Worm (Caenorhabditis elegans) whole organism, L2 larva: ENCODE measurements around the gene dhs-24.
A peak's percentile ranks its signal among the peaks of the same experiment; 100 is the strongest.

Source experiments
- C34F6.9 ChIP-seq: fragments of 150-350 bp; optimal IDR thresholded peaks from 2 replicates; lab custom pipeline; 2014; ENCODE audit warnings: missing biosample characterization, missing genetic modification characterization
- F13H6.1 ChIP-seq: sonication (generic microtip); optimal IDR thresholded peaks from 2 replicates; lab custom pipeline; 2016; ENCODE audit warnings: missing genetic modification characterization, missing compliant biosample characterization
- R02D3.7 ChIP-seq: fragments of 150-350 bp; optimal IDR thresholded peaks from 2 replicates; lab custom pipeline; 2014; ENCODE audit warnings: missing biosample characterization, missing genetic modification characterization
- Y55F3AM.14 ChIP-seq: fragments of 200-800 bp; sonication (Bioruptor generic); optimal IDR thresholded peaks from 2 replicates; lab custom pipeline; 2018; ENCODE audit warnings: mild to moderate bottlenecking, missing genetic modification characterization, missing compliant biosample characterization
- ZK546.5 ChIP-seq: sonication (generic microtip); optimal IDR thresholded peaks from 2 replicates; lab custom pipeline; 2017; ENCODE audit warnings: missing biosample characterization, missing genetic modification characterization
- alr-1 ChIP-seq: fragments of 150-350 bp; optimal IDR thresholded peaks from 2 replicates; lab custom pipeline; 2014; ENCODE audit warnings: missing biosample characterization, missing genetic modification characterization
- ama-1 ChIP-seq: fragments of 150-350 bp; optimal IDR thresholded peaks from 2 replicates; lab custom pipeline; 2018; ENCODE audit warnings: inconsistent platforms
- blmp-1 ChIP-seq: sonication (generic microtip); optimal IDR thresholded peaks from 2 replicates; lab custom pipeline; 2017; ENCODE audit warnings: missing genetic modification characterization, mild to moderate bottlenecking, missing compliant biosample characterization, antibody characterized with exemption, moderate library complexity; ENCODE audit not compliant: insufficient read depth
- crh-2 ChIP-seq: sonication (generic microtip); optimal IDR thresholded peaks from 2 replicates; lab custom pipeline; 2017; ENCODE audit warnings: missing biosample characterization, missing genetic modification characterization
- dmd-4 ChIP-seq: sonication (generic microtip); optimal IDR thresholded peaks from 2 replicates; lab custom pipeline; 2017; ENCODE audit warnings: missing biosample characterization, missing genetic modification characterization
- egl-27 ChIP-seq: sonication (generic microtip); optimal IDR thresholded peaks from 3 replicates; lab custom pipeline; 2017; ENCODE audit warnings: missing biosample characterization, missing genetic modification reagents, missing genetic modification characterization
- elt-1 ChIP-seq: fragments of 150-350 bp; optimal IDR thresholded peaks from 2 replicates; lab custom pipeline; 2014; ENCODE audit warnings: missing biosample characterization, missing genetic modification characterization
- elt-3 ChIP-seq: sonication (generic microtip); optimal IDR thresholded peaks from 2 replicates; lab custom pipeline; 2017; ENCODE audit warnings: missing biosample characterization, missing genetic modification characterization
- fos-1 ChIP-seq: fragments of 150-350 bp; optimal IDR thresholded peaks from 2 replicates; lab custom pipeline; 2014; ENCODE audit warnings: missing biosample characterization, missing genetic modification characterization
- gmeb-1 ChIP-seq: fragments of 150-350 bp; optimal IDR thresholded peaks from 2 replicates; lab custom pipeline; 2014; ENCODE audit warnings: missing biosample characterization, missing genetic modification characterization
- lin-11 ChIP-seq: fragments of 150-350 bp; sonication (generic microtip); optimal IDR thresholded peaks from 2 replicates; lab custom pipeline; 2014; ENCODE audit warnings: missing biosample characterization, missing genetic modification characterization, inconsistent platforms, mixed read lengths
- lin-13 ChIP-seq: fragments of 150-350 bp; optimal IDR thresholded peaks from 2 replicates; lab custom pipeline; 2014; ENCODE audit warnings: missing biosample characterization, missing genetic modification reagents, missing genetic modification characterization
- lin-39 ChIP-seq: fragments of 150-350 bp; optimal IDR thresholded peaks from 2 replicates; lab custom pipeline; 2014; ENCODE audit warnings: missing biosample characterization, missing genetic modification reagents, missing genetic modification characterization
- lsy-2 ChIP-seq, 2 experiments: fragments of 150-350 bp in 1 of 2; sonication (generic microtip) in 1 of 2; optimal IDR thresholded peaks; 2 replicates each; lab custom pipeline; 2014 to 2017; ENCODE audit warnings: missing biosample characterization in 2 of 2, missing genetic modification characterization in 2 of 2
- mab-5 ChIP-seq: fragments of 150-350 bp; optimal IDR thresholded peaks from 2 replicates; lab custom pipeline; 2014; ENCODE audit warnings: missing biosample characterization, missing genetic modification characterization
- mbf-1 ChIP-seq: sonication (generic microtip); optimal IDR thresholded peaks from 2 replicates; lab custom pipeline; 2017; ENCODE audit warnings: missing biosample characterization, missing genetic modification characterization
- mdl-1 ChIP-seq, 2 experiments: fragments of 150-350 bp in 1 of 2; sonication (generic microtip) in 1 of 2; optimal IDR thresholded peaks; 2 replicates each; lab custom pipeline; 2017; ENCODE audit warnings: missing biosample characterization in 2 of 2, missing genetic modification characterization in 2 of 2
- nhr-10 ChIP-seq: sonication (generic microtip); optimal IDR thresholded peaks from 2 replicates; lab custom pipeline; 2017; ENCODE audit warnings: missing biosample characterization, missing genetic modification characterization
- nhr-11 ChIP-seq: fragments of 150-350 bp; optimal IDR thresholded peaks from 2 replicates; lab custom pipeline; 2014; ENCODE audit warnings: missing biosample characterization, missing genetic modification characterization
- nhr-12 ChIP-seq: fragments of 150-350 bp; optimal IDR thresholded peaks from 2 replicates; lab custom pipeline; 2014; ENCODE audit warnings: missing biosample characterization, missing genetic modification characterization
- nhr-129 ChIP-seq: fragments of 150-350 bp; optimal IDR thresholded peaks from 2 replicates; lab custom pipeline; 2014; ENCODE audit warnings: missing biosample characterization, missing genetic modification characterization
- nhr-23 ChIP-seq: fragments of 150-350 bp; optimal IDR thresholded peaks from 2 replicates; lab custom pipeline; 2014; ENCODE audit warnings: missing biosample characterization, missing genetic modification reagents, missing genetic modification characterization
- nhr-6 ChIP-seq: fragments of 150-350 bp; optimal IDR thresholded peaks from 2 replicates; lab custom pipeline; 2014; ENCODE audit warnings: missing biosample characterization, missing genetic modification characterization
- nhr-77 ChIP-seq: fragments of 150-350 bp; optimal IDR thresholded peaks from 2 replicates; lab custom pipeline; 2014; ENCODE audit warnings: missing biosample characterization, missing genetic modification characterization
- peb-1 ChIP-seq: fragments of 150-350 bp; optimal IDR thresholded peaks from 2 replicates; lab custom pipeline; 2014; ENCODE audit warnings: missing biosample characterization, missing genetic modification characterization
- sem-4 ChIP-seq: fragments of 150-350 bp; optimal IDR thresholded peaks from 2 replicates; lab custom pipeline; 2014; ENCODE audit warnings: missing biosample characterization, missing genetic modification reagents, missing genetic modification characterization
- sma-9 ChIP-seq, 2 experiments: fragments of 150-350 bp in 1 of 2; sonication (generic microtip) in 1 of 2; optimal IDR thresholded peaks; 2 replicates each; lab custom pipeline; 2014 to 2016; ENCODE audit warnings: missing genetic modification characterization in 2 of 2, mild to moderate bottlenecking in 1 of 2, missing biosample characterization in 1 of 2, missing compliant biosample characterization in 1 of 2, missing genetic modification reagents in 1 of 2, moderate library complexity in 1 of 2
- unc-39 ChIP-seq: fragments of 150-350 bp; optimal IDR thresholded peaks from 2 replicates; lab custom pipeline; 2014; ENCODE audit warnings: missing biosample characterization, missing genetic modification characterization
- unc-55 ChIP-seq: fragments of 150-350 bp; sonication (generic microtip); optimal IDR thresholded peaks from 3 replicates; lab custom pipeline; 2014; ENCODE audit warnings: missing biosample characterization, missing genetic modification reagents, missing genetic modification characterization
- unc-62 ChIP-seq: fragments of 150-350 bp; optimal IDR thresholded peaks from 2 replicates; lab custom pipeline; 2014; ENCODE audit warnings: missing biosample characterization, missing genetic modification reagents, missing genetic modification characterization
- zag-1 ChIP-seq: fragments of 150-350 bp; optimal IDR thresholded peaks from 2 replicates; lab custom pipeline; 2014; ENCODE audit warnings: missing biosample characterization, missing genetic modification characterization
- ztf-4 ChIP-seq: fragments of 150-350 bp; optimal IDR thresholded peaks from 2 replicates; lab custom pipeline; 2014; ENCODE audit warnings: missing biosample characterization, missing genetic modification characterization

The dhs-24 gene

ce11 chrV:19897982-19898381 is 48.4 kb downstream of the dhs-24 start:
- TF ChIP-seq fos-1 (tag; lab: Kevin White, UChicago): peak; percentile 78
- no peak for TF ChIP-seq Y55F3AM.14 (GFP tag; lab: Kevin White, UChicago)

- peak; percentile 66 for TF ChIP-seq F13H6.1 (tag; lab: Kevin White, UChicago)
- TF ChIP-seq lin-11: no peak
- peak; percentile 99 for TF ChIP-seq crh-2 (tag; lab: Kevin White, UChicago)
- no peak for TF ChIP-seq nhr-11 (tag; lab: Kevin White, UChicago)
- peak; percentile 60 for TF ChIP-seq lin-13 (GFP tag; lab: Kevin White, UChicago)
- peak; percentile 63 for TF ChIP-seq zag-1 (tag; lab: Kevin White, UChicago)
- peak; percentile 58 for TF ChIP-seq unc-55 (GFP tag; lab: Kevin White, UChicago)
- no peak for TF ChIP-seq blmp-1 (tag; lab: Kevin White, UChicago)
- no peak for TF ChIP-seq gmeb-1 (tag; lab: Kevin White, UChicago)
- TF ChIP-seq lin-39 (tag; lab: Kevin White, UChicago): no peak
- no peak for TF ChIP-seq egl-27
- TF ChIP-seq nhr-23 (tag; lab: Kevin White, UChicago): no peak
- TF ChIP-seq nhr-129: peak; percentile 80
- no peak for TF ChIP-seq nhr-10 (tag; lab: Kevin White, UChicago)
- TF ChIP-seq nhr-6: peak; percentile 30
- TF ChIP-seq peb-1 (tag; lab: Kevin White, UChicago): no peak
- peak; percentile 23 for TF ChIP-seq sem-4 (tag; lab: Kevin White, UChicago)
- TF ChIP-seq dmd-4 (tag; lab: Kevin White, UChicago): no peak
- TF ChIP-seq mbf-1 (tag; lab: Kevin White, UChicago): no peak
- peak; percentile 75 for TF ChIP-seq C34F6.9 (tag; lab: Kevin White, UChicago)
- peak in 1 of 2 experiments; percentile 32 for TF ChIP-seq mdl-1 (tag; optimal IDR thresholded peaks at IDR 0.05; lab: Kevin White, UChicago)
- no peak for TF ChIP-seq R02D3.7 (tag; lab: Kevin White, UChicago)
- TF ChIP-seq lsy-2 (tag; optimal IDR thresholded peaks at IDR 0.05; lab: Kevin White, UChicago): peak in 1 of 2 experiments; percentile 74
- TF ChIP-seq elt-1 (tag; lab: Kevin White, UChicago): no peak
- TF ChIP-seq sma-9 (GFP tag; optimal IDR thresholded peaks at IDR 0.05; lab: Kevin White, UChicago): peak; percentile 70
- TF ChIP-seq sma-9 (tag; optimal IDR thresholded peaks at IDR 0.05; lab: Kevin White, UChicago): no peak
- peak; percentile 27 for TF ChIP-seq mab-5 (tag; lab: Kevin White, UChicago)
- TF ChIP-seq ama-1 (lab: Kevin White, UChicago): no peak
- TF ChIP-seq ZK546.5 (tag; lab: Kevin White, UChicago): no peak
- TF ChIP-seq alr-1 (tag; lab: Kevin White, UChicago): no peak
- no peak for TF ChIP-seq elt-3 (tag; lab: Kevin White, UChicago)
- TF ChIP-seq fos-1 (tag; lab: Kevin White, UChicago): peak; percentile 17
- TF ChIP-seq ztf-4 (tag; lab: Kevin White, UChicago): peak; percentile 64
- TF ChIP-seq unc-62 (GFP tag; lab: Kevin White, UChicago): no peak
- TF ChIP-seq, all 48 proteins: peak for 15
These were observed 48.9 kb downstream of the dhs-24 start for ce11 chrV:19897557-19897956.

- no peak for TF ChIP-seq lsy-2 (tag; optimal IDR thresholded peaks at IDR 0.05; lab: Kevin White, UChicago)
- TF ChIP-seq zag-1 (tag; lab: Kevin White, UChicago): no peak
- TF ChIP-seq elt-1 (tag; lab: Kevin White, UChicago): no peak
- TF ChIP-seq nhr-129: no peak
- no peak for TF ChIP-seq nhr-6
- no peak for TF ChIP-seq lin-13 (GFP tag; lab: Kevin White, UChicago)
- no peak for TF ChIP-seq lin-11
- TF ChIP-seq unc-39 (tag; lab: Kevin White, UChicago): no peak
- TF ChIP-seq peb-1 (tag; lab: Kevin White, UChicago): no peak
- no peak for TF ChIP-seq blmp-1 (tag; lab: Kevin White, UChicago)
- no peak for TF ChIP-seq sem-4 (tag; lab: Kevin White, UChicago)
- TF ChIP-seq nhr-77 (tag; lab: Kevin White, UChicago): no peak
- no peak for TF ChIP-seq mbf-1 (tag; lab: Kevin White, UChicago)
- TF ChIP-seq unc-55 (GFP tag; lab: Kevin White, UChicago): no peak
- no peak for TF ChIP-seq nhr-12
- no peak for TF ChIP-seq C34F6.9 (tag; lab: Kevin White, UChicago)
- TF ChIP-seq nhr-10 (tag; lab: Kevin White, UChicago): no peak
These were observed 51.2 kb downstream of the dhs-24 start, which contains the start of gene gly-4 for ce11 chrV:19895250-19895649. TSS of gene gly-4 (minus strand) at chrV:19895350.
